Worm (Caenorhabditis elegans): ENCODE results near the gene med-1.

The med-1 gene

DNA sequence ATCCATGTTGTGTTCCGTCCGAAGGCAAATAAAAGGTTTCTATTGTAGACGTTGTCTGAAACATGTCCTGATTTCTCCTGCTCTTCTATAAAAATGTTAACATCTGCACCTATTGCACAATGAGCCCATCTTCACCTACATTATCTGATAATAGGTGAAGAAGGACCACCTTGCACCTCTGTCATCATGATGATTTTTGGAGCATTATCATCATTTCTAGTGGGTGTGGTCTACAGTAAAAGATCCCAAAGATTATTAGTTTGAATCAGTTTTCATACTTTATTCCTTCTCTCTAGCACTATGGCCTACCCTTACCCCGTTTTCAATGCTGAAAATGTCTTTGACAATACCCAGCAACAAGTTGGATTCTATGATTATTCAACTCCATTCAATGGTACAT, at the start of gene med-1:
TSS of gene med-1 (plus strand) at position 301 of the 400 bp plus-strand sequence.
- TF ChIP-seq ets-7 (tag; optimal IDR thresholded peaks at IDR 0.05) (no peak), ceh-36 (tag; optimal IDR thresholded peaks at IDR 0.05) (no peak), hmbx-1 (tag; optimal IDR thresholded peaks at IDR 0.05) (no peak), aly-1 (tag; optimal IDR thresholded peaks at IDR 0.05) (no peak), hmg-4 (GFP tag; optimal IDR thresholded peaks at IDR 0.05) (no peak), flt-1 (GFP tag; IDR thresholded peaks at IDR 0.05) (no peak), hnd-1 (tag; optimal IDR thresholded peaks at IDR 0.05) (no peak), tbx-11 (GFP tag; IDR thresholded peaks at IDR 0.05) (no peak), B0310.2 (tag; optimal IDR thresholded peaks at IDR 0.05) (no peak), ceh-13 (GFP tag; optimal IDR thresholded peaks at IDR 0.05) (no peak), pes-1 (GFP tag; IDR thresholded peaks at IDR 0.05) (no peak), scrt-1 (GFP tag; IDR thresholded peaks at IDR 0.05) (no peak), ama-1 (optimal IDR thresholded peaks at IDR 0.05) (no peak), tbx-37 (GFP tag; conservative IDR thresholded peaks at IDR 0.05) (no peak), sea-1 (GFP tag; conservative IDR thresholded peaks at IDR 0.05) (no peak), F13C5.2 (tag; optimal IDR thresholded peaks at IDR 0.05) (no peak), tra-4 (tag; optimal IDR thresholded peaks at IDR 0.05) (no peak)

DNA sequence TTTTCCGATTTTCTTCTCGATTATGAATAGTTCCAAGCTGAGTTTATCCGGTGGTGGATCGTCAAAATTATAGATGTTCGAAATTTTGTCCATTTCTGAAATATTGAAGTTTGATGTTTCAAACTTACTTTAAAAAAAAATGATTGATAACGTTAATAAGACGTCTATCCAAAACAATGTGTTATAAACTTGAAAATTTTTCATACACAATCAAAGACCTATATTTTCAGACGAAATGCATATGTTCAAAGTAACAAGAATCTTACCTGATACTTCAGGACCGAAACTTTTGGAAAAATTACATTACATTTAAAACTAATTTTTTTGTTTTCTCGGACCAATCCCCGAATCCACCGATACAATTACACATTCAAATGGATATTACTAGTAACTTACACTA, 39.0 kb upstream of the med-1 start, which contains the start of gene nekl-3:
TSS of gene nekl-3 (minus strand) at position 101 of the 400 bp plus-strand sequence.
- TF ChIP-seq tbx-11 (GFP tag; IDR thresholded peaks at IDR 0.05) (no peak), sea-1 (GFP tag; conservative IDR thresholded peaks at IDR 0.05) (no peak), flt-1 (GFP tag; IDR thresholded peaks at IDR 0.05) (no peak), hmbx-1 (tag; optimal IDR thresholded peaks at IDR 0.05) (no peak), aly-1 (tag; optimal IDR thresholded peaks at IDR 0.05) (no peak), B0310.2 (tag; optimal IDR thresholded peaks at IDR 0.05) (no peak)

DNA sequence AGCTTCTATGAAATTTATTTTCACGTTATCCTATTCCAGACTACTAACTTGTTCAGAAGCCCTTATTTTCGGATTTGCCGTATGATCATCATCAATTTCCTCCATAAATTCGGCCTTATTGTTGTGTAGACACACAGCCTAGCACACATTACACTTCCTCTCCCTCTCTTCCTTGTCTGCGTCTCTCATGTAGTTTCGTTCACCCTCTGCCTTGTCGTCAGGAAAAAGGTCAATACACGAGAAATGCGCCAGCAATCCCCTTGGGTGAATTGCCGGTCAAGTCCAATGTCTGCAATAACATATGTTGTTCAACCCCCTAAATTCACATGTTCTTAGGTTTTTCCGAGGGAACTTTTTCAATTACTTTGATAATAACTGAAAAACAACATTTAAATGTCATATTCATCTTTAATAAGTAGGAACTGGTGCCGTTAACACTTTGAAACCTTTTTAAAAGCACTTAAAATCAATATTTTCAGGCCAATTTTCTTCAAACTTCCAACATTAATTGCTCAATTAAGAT, 36.6 kb upstream of the med-1 start, which contains the start of gene F17E5.2:
TSS of gene F17E5.2 (plus strand) at position 473 of the 523 bp plus-strand sequence.
- TF ChIP-seq tbx-11 (GFP tag; IDR thresholded peaks at IDR 0.05) = 0 out of 2 replicates have a peak, but pooled peaks have one; percentile 18
- no peak for TF ChIP-seq ceh-36 (tag; optimal IDR thresholded peaks at IDR 0.05)
- no peak for TF ChIP-seq scrt-1 (GFP tag; IDR thresholded peaks at IDR 0.05)
- no peak for TF ChIP-seq sea-1 (GFP tag; conservative IDR thresholded peaks at IDR 0.05)
- TF ChIP-seq tra-4 (tag; optimal IDR thresholded peaks at IDR 0.05) = no peak
- no peak for TF ChIP-seq tbx-37 (GFP tag; conservative IDR thresholded peaks at IDR 0.05)
- no peak for TF ChIP-seq pes-1 (GFP tag; IDR thresholded peaks at IDR 0.05)
- no peak for TF ChIP-seq hmbx-1 (tag; optimal IDR thresholded peaks at IDR 0.05)
- no peak for TF ChIP-seq B0310.2 (tag; optimal IDR thresholded peaks at IDR 0.05)
- peak; percentile 15; the same call in 1 of the 2 replicates for TF ChIP-seq flt-1 (GFP tag; IDR thresholded peaks at IDR 0.05)
- peak; percentile 18 for TF ChIP-seq F13C5.2 (tag; optimal IDR thresholded peaks at IDR 0.05)
- no peak for TF ChIP-seq ceh-13 (GFP tag; optimal IDR thresholded peaks at IDR 0.05)
- TF ChIP-seq ets-7 (tag; optimal IDR thresholded peaks at IDR 0.05) = no peak
- no peak for TF ChIP-seq hmg-4 (GFP tag; optimal IDR thresholded peaks at IDR 0.05)
- peak; percentile 32 for TF ChIP-seq aly-1 (tag; optimal IDR thresholded peaks at IDR 0.05)

DNA sequence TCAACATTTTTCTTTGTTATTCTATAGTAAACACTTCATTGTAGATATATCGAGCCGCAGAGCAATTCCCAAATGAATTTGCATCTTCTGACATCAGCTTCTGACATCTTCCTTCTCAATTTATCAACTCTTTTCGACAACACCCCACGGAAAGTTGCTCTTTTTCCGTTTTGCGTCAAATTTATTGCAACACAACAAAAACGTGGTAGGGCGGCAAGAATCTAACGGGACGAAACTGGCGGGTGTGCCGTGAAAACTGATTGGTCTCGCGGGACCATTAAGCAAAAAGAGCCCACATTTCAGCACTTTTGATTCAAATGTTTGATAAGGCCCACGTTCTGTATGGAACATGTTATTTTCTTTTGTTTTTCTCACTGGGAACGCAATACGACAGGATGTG, 25.7 kb upstream of the med-1 start:
- no peak for TF ChIP-seq pes-1 (GFP tag; IDR thresholded peaks at IDR 0.05)
- no peak for TF ChIP-seq tbx-11 (GFP tag; IDR thresholded peaks at IDR 0.05)
- no peak for TF ChIP-seq ceh-36 (tag; optimal IDR thresholded peaks at IDR 0.05)
- no peak for TF ChIP-seq F13C5.2 (tag; optimal IDR thresholded peaks at IDR 0.05)
- no peak for TF ChIP-seq aly-1 (tag; optimal IDR thresholded peaks at IDR 0.05)
- TF ChIP-seq hnd-1 (tag; optimal IDR thresholded peaks at IDR 0.05) = no peak
- TF ChIP-seq B0310.2 (tag; optimal IDR thresholded peaks at IDR 0.05) = no peak
- no peak for TF ChIP-seq flt-1 (GFP tag; IDR thresholded peaks at IDR 0.05)
- no peak for TF ChIP-seq sea-1 (GFP tag; conservative IDR thresholded peaks at IDR 0.05)
- no peak for TF ChIP-seq ama-1 (optimal IDR thresholded peaks at IDR 0.05)

DNA sequence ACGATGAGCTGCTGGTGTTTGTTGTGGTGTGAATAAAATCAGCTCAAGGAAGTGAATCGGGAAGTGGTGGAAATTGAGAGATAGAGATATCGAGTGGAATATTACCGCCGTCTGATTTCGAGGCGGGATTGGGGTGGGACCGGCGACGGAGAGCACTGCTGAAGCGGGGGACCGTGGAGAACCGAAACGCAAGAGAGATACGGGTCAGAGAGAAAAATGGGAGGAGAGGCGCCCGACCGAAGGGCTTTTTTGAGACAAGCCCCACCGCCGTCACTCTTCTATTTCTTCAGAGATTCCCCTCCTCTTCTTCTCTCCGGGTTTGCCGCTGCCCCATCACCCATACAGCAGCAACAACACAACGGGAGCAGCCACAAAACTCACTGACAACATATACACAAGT, 24.4 kb upstream of the med-1 start:
- no peak for TF ChIP-seq tra-4 (tag; optimal IDR thresholded peaks at IDR 0.05)
- no peak for TF ChIP-seq B0310.2 (tag; optimal IDR thresholded peaks at IDR 0.05)
- TF ChIP-seq ama-1 (optimal IDR thresholded peaks at IDR 0.05) = no peak
- TF ChIP-seq hmbx-1 (tag; optimal IDR thresholded peaks at IDR 0.05) = no peak
- TF ChIP-seq sea-1 (GFP tag; conservative IDR thresholded peaks at IDR 0.05) = no peak
- no peak for TF ChIP-seq tbx-37 (GFP tag; conservative IDR thresholded peaks at IDR 0.05)

DNA sequence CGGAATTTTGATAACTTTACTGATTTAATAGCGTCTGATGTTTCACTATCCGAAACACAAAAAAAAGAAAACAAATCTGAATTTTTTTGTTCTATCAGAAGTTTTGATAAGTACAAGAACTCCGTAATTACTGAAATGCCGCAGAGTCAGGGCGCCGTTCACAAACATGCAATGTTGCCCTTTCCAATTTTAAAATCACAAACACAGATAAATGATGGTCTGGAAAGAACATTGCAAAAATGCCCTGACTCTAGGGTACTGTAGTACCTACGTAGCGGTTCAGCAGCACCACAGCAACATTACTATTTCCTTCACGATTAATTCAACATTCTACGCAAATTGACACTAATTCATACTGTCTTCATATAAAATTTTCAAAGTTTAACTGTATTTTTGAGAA, 23.8 kb upstream of the med-1 start:
- TF ChIP-seq hmg-4 (GFP tag; optimal IDR thresholded peaks at IDR 0.05) = no peak
- TF ChIP-seq tbx-11 (GFP tag; IDR thresholded peaks at IDR 0.05) = no peak
- TF ChIP-seq pes-1 (GFP tag; IDR thresholded peaks at IDR 0.05) = no peak
- TF ChIP-seq B0310.2 (tag; optimal IDR thresholded peaks at IDR 0.05) = no peak
- TF ChIP-seq ama-1 (optimal IDR thresholded peaks at IDR 0.05) = no peak
- TF ChIP-seq sea-1 (GFP tag; conservative IDR thresholded peaks at IDR 0.05) = no peak
- no peak for TF ChIP-seq aly-1 (tag; optimal IDR thresholded peaks at IDR 0.05)
- TF ChIP-seq hnd-1 (tag; optimal IDR thresholded peaks at IDR 0.05) = no peak
- TF ChIP-seq hmbx-1 (tag; optimal IDR thresholded peaks at IDR 0.05) = no peak
- TF ChIP-seq F13C5.2 (tag; optimal IDR thresholded peaks at IDR 0.05) = no peak
- no peak for TF ChIP-seq scrt-1 (GFP tag; IDR thresholded peaks at IDR 0.05)
- TF ChIP-seq ceh-36 (tag; optimal IDR thresholded peaks at IDR 0.05) = no peak
- TF ChIP-seq ets-7 (tag; optimal IDR thresholded peaks at IDR 0.05) = no peak
- TF ChIP-seq flt-1 (GFP tag; IDR thresholded peaks at IDR 0.05) = no peak
- TF ChIP-seq ceh-13 (GFP tag; optimal IDR thresholded peaks at IDR 0.05) = no peak
- no peak for TF ChIP-seq tbx-37 (GFP tag; conservative IDR thresholded peaks at IDR 0.05)

DNA sequence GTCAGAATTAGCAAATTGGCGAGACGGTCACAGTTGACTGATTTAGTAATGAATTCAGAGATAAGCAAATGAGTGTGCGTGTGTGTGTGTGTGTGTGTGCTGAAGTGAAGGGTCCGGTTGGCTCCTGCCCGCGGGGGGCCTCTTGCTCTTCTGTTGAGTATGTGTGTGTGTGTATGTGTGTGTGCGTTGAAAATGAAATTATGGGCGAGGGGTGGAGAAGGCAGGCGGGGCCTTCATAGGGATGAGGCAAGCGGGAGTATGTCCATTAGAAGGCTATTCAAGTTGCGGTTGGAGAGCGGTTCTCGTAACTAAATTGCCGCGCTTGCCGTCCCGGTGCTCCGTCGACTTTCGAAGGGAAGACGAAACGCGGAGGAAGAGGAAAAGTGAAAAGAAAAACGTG, 23.1 kb upstream of the med-1 start:
- TF ChIP-seq ceh-13 (GFP tag; optimal IDR thresholded peaks at IDR 0.05) = no peak
- no peak for TF ChIP-seq hmbx-1 (tag; optimal IDR thresholded peaks at IDR 0.05)
- TF ChIP-seq sea-1 (GFP tag; conservative IDR thresholded peaks at IDR 0.05) = no peak
- peak; percentile 77 for TF ChIP-seq aly-1 (tag; optimal IDR thresholded peaks at IDR 0.05)
- TF ChIP-seq B0310.2 (tag; optimal IDR thresholded peaks at IDR 0.05) = no peak
- TF ChIP-seq ama-1 (optimal IDR thresholded peaks at IDR 0.05) = no peak
- 0 out of 2 replicates have a peak, but pooled peaks have one; percentile 12 for TF ChIP-seq tbx-37 (GFP tag; conservative IDR thresholded peaks at IDR 0.05)
- TF ChIP-seq tra-4 (tag; optimal IDR thresholded peaks at IDR 0.05) = no peak
- no peak for TF ChIP-seq flt-1 (GFP tag; IDR thresholded peaks at IDR 0.05)
- no peak for TF ChIP-seq ets-7 (tag; optimal IDR thresholded peaks at IDR 0.05)
- TF ChIP-seq hmg-4 (GFP tag; optimal IDR thresholded peaks at IDR 0.05) = peak; percentile 52
- no peak for TF ChIP-seq ceh-36 (tag; optimal IDR thresholded peaks at IDR 0.05)
- 0 out of 2 replicates have a peak, but pooled peaks have one; percentile 15 for TF ChIP-seq scrt-1 (GFP tag; IDR thresholded peaks at IDR 0.05)
- TF ChIP-seq tbx-11 (GFP tag; IDR thresholded peaks at IDR 0.05) = no peak
- TF ChIP-seq hnd-1 (tag; optimal IDR thresholded peaks at IDR 0.05) = no peak
- TF ChIP-seq pes-1 (GFP tag; IDR thresholded peaks at IDR 0.05) = no peak
- peak; percentile 0 for TF ChIP-seq F13C5.2 (tag; optimal IDR thresholded peaks at IDR 0.05)

Measured in whole organism, early embryonic.